Worm (Caenorhabditis elegans) whole organism, L1 larva: Measurements from ENCODE around the gene lips-12.

Experiments
- F16B12.6 ChIP-seq: fragments of 150-350 bp; optimal IDR thresholded peaks from 2 replicates; lab custom pipeline; 2014; ENCODE audit warnings: missing biosample characterization, missing genetic modification characterization
- aha-1 ChIP-seq: fragments of 150-350 bp; optimal IDR thresholded peaks from 2 replicates; lab custom pipeline; 2014; ENCODE audit warnings: missing biosample characterization, missing genetic modification characterization
- aly-2 ChIP-seq: fragments of 150-350 bp; optimal IDR thresholded peaks from 2 replicates; lab custom pipeline; 2014; ENCODE audit warnings: missing biosample characterization, missing genetic modification characterization
- ama-1 ChIP-seq: fragments of 150-350 bp; optimal IDR thresholded peaks from 2 replicates; lab custom pipeline; 2014
- blmp-1 ChIP-seq: fragments of 150-350 bp; optimal IDR thresholded peaks from 2 replicates; lab custom pipeline; 2014; ENCODE audit warnings: missing biosample characterization, missing genetic modification characterization
- ceh-63 ChIP-seq: fragments of 200-800 bp; sonication (Bioruptor generic); optimal IDR thresholded peaks from 2 replicates; lab custom pipeline; 2018; ENCODE audit warnings: mild to moderate bottlenecking, missing genetic modification characterization, missing compliant biosample characterization
- ceh-8 ChIP-seq: fragments of 200-800 bp; sonication (Bioruptor generic); optimal IDR thresholded peaks from 2 replicates; lab custom pipeline; 2018; ENCODE audit warnings: mild to moderate bottlenecking, missing genetic modification characterization, moderate library complexity, missing compliant biosample characterization
- ceh-90 ChIP-seq: sonication (generic microtip); optimal IDR thresholded peaks from 2 replicates; lab custom pipeline; 2016; ENCODE audit warnings: missing genetic modification characterization, missing compliant biosample characterization
- dpl-1 ChIP-seq, 3 experiments: fragments of 150-350 bp in 2 of 3; sonication (generic microtip) in 1 of 3; optimal IDR thresholded peaks; 2 replicates each; lab custom pipeline; 2014 to 2017; ENCODE audit warnings: missing biosample characterization in 3 of 3, missing genetic modification characterization in 3 of 3, missing genetic modification reagents in 3 of 3
- dsc-1 ChIP-seq: sonication (generic microtip); optimal IDR thresholded peaks from 2 replicates; lab custom pipeline; 2016; ENCODE audit warnings: mild to moderate bottlenecking, missing genetic modification characterization, missing compliant biosample characterization
- efl-1 ChIP-seq, 4 experiments: fragments of 150-350 bp; optimal IDR thresholded peaks in 3 of 4; peaks in 1 of 4; 1 replicate in 1 of 4; 2 replicates in 3 of 4; lab custom pipeline; 2014; ENCODE audit warnings: missing biosample characterization in 2 of 4, missing genetic modification characterization in 2 of 4, missing genetic modification reagents in 2 of 4
- elt-2 ChIP-seq: sonication (generic microtip); optimal IDR thresholded peaks from 2 replicates; lab custom pipeline; 2016; ENCODE audit warnings: missing genetic modification characterization, mild to moderate bottlenecking, inconsistent platforms, missing compliant biosample characterization, missing genetic modification reagents
- ets-5 ChIP-seq: fragments of 200-800 bp; sonication (Bioruptor generic); IDR thresholded peaks from 2 replicates; pipeline ENCODE4 v1.3.6; 2022; ENCODE audit warnings: missing genetic modification characterization, missing compliant biosample characterization
- hlh-4 ChIP-seq: sonication (generic microtip); optimal IDR thresholded peaks from 2 replicates; lab custom pipeline; 2016; ENCODE audit warnings: mild to moderate bottlenecking, missing genetic modification characterization, missing compliant biosample characterization
- lin-14 ChIP-seq: fragments of 200-800 bp; sonication (Bioruptor generic); optimal IDR thresholded peaks from 2 replicates; lab custom pipeline; 2018; ENCODE audit warnings: mild to moderate bottlenecking, missing genetic modification characterization, moderate library complexity, missing compliant biosample characterization
- lin-15B ChIP-seq: fragments of 150-350 bp; sonication (generic microtip); optimal IDR thresholded peaks from 3 replicates; lab custom pipeline; 2014; ENCODE audit warnings: missing biosample characterization, missing genetic modification characterization
- lin-35 ChIP-seq, 2 experiments: fragments of 150-350 bp; optimal IDR thresholded peaks; 2 replicates each; lab custom pipeline; 2014; ENCODE audit warnings: missing biosample characterization in 2 of 2, missing genetic modification characterization in 2 of 2, missing genetic modification reagents in 2 of 2
- lsy-2 ChIP-seq, 2 experiments: fragments of 150-350 bp; optimal IDR thresholded peaks; 2 replicates each; lab custom pipeline; 2014; ENCODE audit warnings: missing biosample characterization in 2 of 2, missing genetic modification characterization in 2 of 2
- mef-2 ChIP-seq: fragments of 150-350 bp; optimal IDR thresholded peaks from 2 replicates; lab custom pipeline; 2014; ENCODE audit warnings: missing biosample characterization, missing genetic modification characterization
- mep-1 ChIP-seq: fragments of 150-350 bp; optimal IDR thresholded peaks from 2 replicates; lab custom pipeline; 2014; ENCODE audit warnings: missing biosample characterization, missing genetic modification characterization
- nhr-19 ChIP-seq: fragments of 200-800 bp; sonication (Bioruptor generic); conservative IDR thresholded peaks from 2 replicates; pipeline ENCODE4 v1.3.6; 2022; ENCODE audit warnings: missing genetic modification characterization, missing compliant biosample characterization
- nhr-237 ChIP-seq: fragments of 150-350 bp; optimal IDR thresholded peaks from 2 replicates; lab custom pipeline; 2014; ENCODE audit warnings: missing biosample characterization, missing genetic modification characterization
- nhr-47 ChIP-seq: sonication (generic microtip); optimal IDR thresholded peaks from 2 replicates; lab custom pipeline; 2016; ENCODE audit warnings: mild to moderate bottlenecking, missing genetic modification characterization, moderate library complexity, missing compliant biosample characterization
- nhr-71 ChIP-seq: sonication (generic microtip); optimal IDR thresholded peaks from 2 replicates; lab custom pipeline; 2016; ENCODE audit warnings: mild to moderate bottlenecking, missing genetic modification characterization, moderate library complexity, missing compliant biosample characterization
- nhr-84 ChIP-seq: sonication (generic microtip); optimal IDR thresholded peaks from 2 replicates; lab custom pipeline; 2017; ENCODE audit warnings: missing biosample characterization, missing genetic modification characterization
- nhr-90 ChIP-seq: sonication (generic microtip); optimal IDR thresholded peaks from 2 replicates; lab custom pipeline; 2016; ENCODE audit warnings: mild to moderate bottlenecking, missing genetic modification characterization, missing compliant biosample characterization; ENCODE audit not compliant: poor library complexity
- pag-3 ChIP-seq: sonication (generic microtip); optimal IDR thresholded peaks from 2 replicates; lab custom pipeline; 2017; ENCODE audit warnings: missing genetic modification characterization, mild to moderate bottlenecking, missing compliant biosample characterization, antibody characterized with exemption, borderline replicate concordance; ENCODE audit not compliant: insufficient read depth
- rnt-1 ChIP-seq: sonication (generic microtip); optimal IDR thresholded peaks from 2 replicates; lab custom pipeline; 2016; ENCODE audit warnings: mild to moderate bottlenecking, missing genetic modification characterization, moderate library complexity, missing compliant biosample characterization
- snpc-4 ChIP-seq: fragments of 150-350 bp; optimal IDR thresholded peaks from 2 replicates; lab custom pipeline; 2014; ENCODE audit warnings: missing biosample characterization, missing genetic modification characterization
- sox-4 ChIP-seq: sonication (generic microtip); optimal IDR thresholded peaks from 2 replicates; lab custom pipeline; 2016; ENCODE audit warnings: missing genetic modification characterization, missing compliant biosample characterization
- sup-37 ChIP-seq: fragments of 200-800 bp; sonication (Bioruptor generic); optimal IDR thresholded peaks from 2 replicates; lab custom pipeline; 2018; ENCODE audit warnings: mild to moderate bottlenecking, missing genetic modification characterization, missing compliant biosample characterization
- tlp-1 ChIP-seq: fragments of 150-350 bp; optimal IDR thresholded peaks from 2 replicates; lab custom pipeline; 2014; ENCODE audit warnings: missing biosample characterization, missing genetic modification characterization
- unc-98 ChIP-seq: fragments of 200-800 bp; sonication (Bioruptor generic); IDR thresholded peaks from 2 replicates; pipeline ENCODE4 v1.3.6; 2022; ENCODE audit warnings: missing genetic modification characterization, missing compliant biosample characterization
- vab-15 ChIP-seq: sonication (generic microtip); optimal IDR thresholded peaks from 2 replicates; lab custom pipeline; 2017; ENCODE audit warnings: missing genotype, mild to moderate bottlenecking, missing genetic modification characterization, missing compliant biosample characterization

lips-12 gene

ce11 chrII:1124757-1125156 lies 10.7 kb upstream of the lips-12 start:
- TF ChIP-seq efl-1 (optimal IDR thresholded peaks at IDR 0.05; lab: Kevin White, UChicago) (no peak), efl-1 (GFP tag; optimal IDR thresholded peaks at IDR 0.05 in 1 of 2; lab: Kevin White, UChicago) (peak in 1 of 2 experiments; percentile 84), lin-15B (no peak), lsy-2 (tag; optimal IDR thresholded peaks at IDR 0.05; lab: Kevin White, UChicago) (no peak)
- TF ChIP-seq, all 84 proteins: peak for 1

ce11 chrII:1123208-1123607 lies 9.2 kb upstream of the lips-12 start, which contains the start of the genes sut-1 and eri-3:
sut-1 (minus strand) TSS chrII:1123265.
eri-3 (plus strand) TSS chrII:1123534.
- TF ChIP-seq mep-1 (peak; percentile 1), rnt-1 (tag; lab: Kevin White, UChicago) (peak; percentile 52), ceh-63 (GFP tag; lab: Kevin White, UChicago) (no peak), ceh-90 (tag; lab: Kevin White, UChicago) (peak; percentile 56), efl-1 (optimal IDR thresholded peaks at IDR 0.05; lab: Kevin White, UChicago) (peak in 1 of 2 experiments; percentile 8), efl-1 (GFP tag; optimal IDR thresholded peaks at IDR 0.05 in 1 of 2; lab: Kevin White, UChicago) (peak; percentile 38 to 82), F16B12.6 (no peak), dpl-1 (GFP tag; optimal IDR thresholded peaks at IDR 0.05; lab: Kevin White, UChicago) (peak in 1 of 3 experiments; percentile 28)

ce11 chrII:1117992-1118729 lies 4.1 kb upstream of the lips-12 start, which contains the start of gene lips-13:
lips-13 (minus strand) TSS chrII:1118042.
- no peak for TF ChIP-seq nhr-71
- no peak for TF ChIP-seq aha-1
- TF ChIP-seq ets-5 (GFP tag; lab: Robert Waterston, UW) = no peak
- TF ChIP-seq ama-1 (lab: Kevin White, UChicago) = no peak
- TF ChIP-seq tlp-1 (tag; lab: Kevin White, UChicago) = no peak
- TF ChIP-seq nhr-84 (tag; lab: Kevin White, UChicago) = no peak
- no peak for TF ChIP-seq mef-2 (tag; lab: Kevin White, UChicago)
- no peak for TF ChIP-seq snpc-4
- TF ChIP-seq lin-14 (GFP tag; lab: Kevin White, UChicago) = no peak
- no peak for TF ChIP-seq nhr-237
- TF ChIP-seq nhr-19 (GFP tag; lab: Robert Waterston, UW) = no peak
- TF ChIP-seq hlh-4 (tag; lab: Kevin White, UChicago) = no peak

ce11 chrII:1116521-1116920 lies 2.5 kb upstream of the lips-12 start:
- no peak for TF ChIP-seq aha-1
- TF ChIP-seq snpc-4 = peak; percentile 81
- TF ChIP-seq elt-2 (tag; lab: Kevin White, UChicago) = no peak
- no peak for TF ChIP-seq nhr-90 (tag; lab: Kevin White, UChicago)

ce11 chrII:1110901-1111300 lies 3.1 kb downstream of the lips-12 start, which contains the start of gene lips-11:
lips-11 (minus strand) TSS chrII:1111001.
- no peak for TF ChIP-seq dsc-1
- TF ChIP-seq elt-2 (tag; lab: Kevin White, UChicago) = peak; percentile 59

- TF ChIP-seq aly-2 (tag; lab: Kevin White, UChicago) (no peak), vab-15 (no peak), unc-98 (GFP tag; lab: Robert Waterston, UW) (no peak), efl-1 (optimal IDR thresholded peaks at IDR 0.05; lab: Kevin White, UChicago) (no peak), efl-1 (GFP tag; optimal IDR thresholded peaks at IDR 0.05 in 1 of 2; lab: Kevin White, UChicago) (no peak), mef-2 (tag; lab: Kevin White, UChicago) (no peak), ets-5 (GFP tag; lab: Robert Waterston, UW) (no peak), sox-4 (tag; lab: Kevin White, UChicago) (no peak), nhr-90 (tag; lab: Kevin White, UChicago) (no peak), lin-35 (GFP tag; optimal IDR thresholded peaks at IDR 0.05; lab: Kevin White, UChicago) (no peak), mep-1 (no peak), pag-3 (tag; lab: Kevin White, UChicago) (no peak), ceh-8 (GFP tag; lab: Kevin White, UChicago) (no peak), nhr-47 (no peak), sup-37 (GFP tag; lab: Kevin White, UChicago) (no peak), blmp-1 (tag; lab: Kevin White, UChicago) (no peak), tlp-1 (tag; lab: Kevin White, UChicago) (no peak), nhr-71 (no peak)
Measured at ce11 chrII:1106914-1107597, 7.0 kb downstream of the lips-12 start, which contains the start of gene col-40. col-40 (minus strand) TSS chrII:1106964.
